Worm (Caenorhabditis elegans) whole organism, late embryonic: Measurements from ENCODE around the gene glrx-5.
A peak's percentile ranks its signal among the peaks of the same experiment; 100 is the strongest.

Source experiments
- T23F11.4 ChIP-seq: fragments of 200-800 bp; sonication (Bioruptor generic); optimal IDR thresholded peaks from 2 replicates; lab custom pipeline; 2018; ENCODE audit warnings: mild to moderate bottlenecking, missing genetic modification characterization, missing compliant biosample characterization
- ama-1 ChIP-seq: fragments of 150-350 bp; optimal IDR thresholded peaks from 2 replicates; lab custom pipeline; 2014
- ceh-24 ChIP-seq: sonication (generic microtip); optimal IDR thresholded peaks from 2 replicates; lab custom pipeline; 2016; ENCODE audit warnings: mild to moderate bottlenecking, missing genetic modification characterization, missing compliant biosample characterization
- pag-3 ChIP-seq: sonication (generic microtip); optimal IDR thresholded peaks from 2 replicates; lab custom pipeline; 2016; ENCODE audit warnings: missing compliant biosample characterization, missing genetic modification characterization, borderline replicate concordance
- pha-4 ChIP-seq: fragments of 150-350 bp; optimal IDR thresholded peaks from 2 replicates; lab custom pipeline; 2018; ENCODE audit warnings: missing biosample characterization, missing genetic modification reagents, missing genetic modification characterization
- tbx-2 ChIP-seq: sonication (generic microtip); optimal IDR thresholded peaks from 2 replicates; lab custom pipeline; 2016; ENCODE audit warnings: missing genetic modification characterization, missing compliant biosample characterization
- unc-86 ChIP-seq: sonication (generic microtip); optimal IDR thresholded peaks from 2 replicates; lab custom pipeline; 2016; ENCODE audit warnings: missing genetic modification characterization, missing compliant biosample characterization

ce11 chrIII:12368462-12369306, 5.0 kb downstream of the glrx-5 start, which contains the start of gene his-72:
- no peak for TF ChIP-seq T23F11.4 (GFP tag; lab: Kevin White, UChicago)
- TF ChIP-seq ama-1 (lab: Kevin White, UChicago): peak; percentile 94
- peak; percentile 11 for TF ChIP-seq ceh-24 (tag; lab: Kevin White, UChicago)
- TF ChIP-seq pha-4 (tag; lab: Kevin White, UChicago): no peak
- TF ChIP-seq unc-86: no peak
- peak; percentile 10 for TF ChIP-seq tbx-2 (tag; lab: Kevin White, UChicago)
- TF ChIP-seq pag-3 (tag; lab: Kevin White, UChicago): no peak
